Fruit fly (Drosophila melanogaster) whole organism, adult: ENCODE measurements around the gene tra.

Experiments used
- CG1620 ChIP-seq: fragments of 200-800 bp; sonication (Bioruptor generic); optimal IDR thresholded peaks from 2 replicates; lab custom pipeline; 2016; ENCODE audit warnings: missing biosample characterization, missing genetic modification characterization
- CG33017 ChIP-seq: fragments of 200-800 bp; sonication (Bioruptor generic); optimal IDR thresholded peaks from 2 replicates; lab custom pipeline; 2018; ENCODE audit warnings: missing biosample characterization, mild to moderate bottlenecking, missing genetic modification characterization, moderate library complexity
- CG5204 ChIP-seq: fragments of 200-800 bp; sonication (Bioruptor generic); optimal IDR thresholded peaks from 2 replicates; lab custom pipeline; 2016; ENCODE audit warnings: missing biosample characterization, missing genetic modification characterization
- CG7045 ChIP-seq: fragments of 200-800 bp; sonication (Bioruptor generic); optimal IDR thresholded peaks from 2 replicates; lab custom pipeline; 2017; ENCODE audit warnings: missing biosample characterization, mild to moderate bottlenecking, missing genetic modification characterization
- CG7101 ChIP-seq: fragments of 200-800 bp; sonication (Bioruptor generic); optimal IDR thresholded peaks from 2 replicates; lab custom pipeline; 2018; ENCODE audit warnings: missing biosample characterization, mild to moderate bottlenecking, missing genetic modification characterization, moderate library complexity
- kay ChIP-seq: fragments of 200-800 bp; sonication (Bioruptor generic); peaks from one replicate; lab custom pipeline; 2016; ENCODE audit warnings: missing biosample characterization, missing genetic modification characterization, borderline replicate concordance
- ovo ChIP-seq: fragments of 200-800 bp; sonication (Bioruptor generic); optimal IDR thresholded peaks from 2 replicates; lab custom pipeline; 2016; ENCODE audit warnings: missing biosample characterization, missing genetic modification characterization

- TF ChIP-seq CG5204 (no peak), CG1620 (GFP tag; lab: Kevin White, UChicago) (no peak), ovo (GFP tag; lab: Kevin White, UChicago) (no peak), CG7045 (GFP tag; lab: Kevin White, UChicago) (no peak), kay (GFP tag; lab: Kevin White, UChicago) (no peak), CG7101 (tag; lab: Kevin White, UChicago) (no peak), CG33017 (tag; lab: Kevin White, UChicago) (no peak)
These were observed 24.1 kb downstream of the tra start, which contains the start of gene UQCR-6.4L for dm6 chr3L:16566700-16567221.
